Worm (Caenorhabditis elegans) whole organism, young adult: ENCODE measurements around the gene dmd-4.

Experiments
- B0035.1 ChIP-seq: sonication (generic microtip); optimal IDR thresholded peaks from 2 replicates; lab custom pipeline; 2016; ENCODE audit warnings: missing genetic modification characterization, mild to moderate bottlenecking, missing compliant biosample characterization, missing genotype, missing genetic modification reagents
- F10E7.11 ChIP-seq: sonication (generic microtip); optimal IDR thresholded peaks from 2 replicates; lab custom pipeline; 2017; ENCODE audit warnings: mild to moderate bottlenecking, missing genetic modification characterization, moderate library complexity, missing compliant biosample characterization
- F23B12.7 ChIP-seq: sonication (generic microtip); optimal IDR thresholded peaks from 2 replicates; lab custom pipeline; 2017; ENCODE audit warnings: missing genetic modification characterization, mild to moderate bottlenecking, missing compliant biosample characterization, antibody characterized with exemption, moderate library complexity; ENCODE audit not compliant: insufficient read depth
- F52B5.7 ChIP-seq: sonication (generic microtip); optimal IDR thresholded peaks from 2 replicates; lab custom pipeline; 2016; ENCODE audit warnings: mild to moderate bottlenecking, missing genetic modification characterization, missing compliant biosample characterization
- F57A8.1 ChIP-seq: fragments of 200-800 bp; sonication (Bioruptor generic); optimal IDR thresholded peaks from 2 replicates; lab custom pipeline; 2018; ENCODE audit warnings: mild to moderate bottlenecking, missing genetic modification characterization, moderate library complexity, missing compliant biosample characterization
- F57C9.4 ChIP-seq: sonication (generic microtip); optimal IDR thresholded peaks from 2 replicates; lab custom pipeline; 2017; ENCODE audit warnings: mild to moderate bottlenecking, missing genetic modification characterization, missing compliant biosample characterization
- K11D2.4 ChIP-seq: fragments of 200-800 bp; sonication (Bioruptor generic); IDR thresholded peaks from 2 replicates; pipeline ENCODE4 v1.3.6; 2022; ENCODE audit warnings: missing genetic modification reagents, missing genetic modification characterization, missing compliant biosample characterization
- T07F8.4 ChIP-seq: sonication (generic microtip); optimal IDR thresholded peaks from 2 replicates; lab custom pipeline; 2016; ENCODE audit warnings: mild to moderate bottlenecking, missing genetic modification characterization, moderate library complexity, missing compliant biosample characterization
- Y53F4B.3 ChIP-seq: fragments of 200-800 bp; sonication (Bioruptor generic); IDR thresholded peaks from 2 replicates; pipeline ENCODE4 v1.3.6; 2022; ENCODE audit warnings: missing genetic modification reagents, missing genetic modification characterization, missing compliant biosample characterization
- Y79H2A.3 ChIP-seq: fragments of 200-800 bp; sonication (Bioruptor generic); conservative IDR thresholded peaks from 2 replicates; pipeline ENCODE4 v1.3.6; 2022; ENCODE audit warnings: missing genetic modification reagents, missing genetic modification characterization, missing compliant biosample characterization
- attf-5 ChIP-seq: fragments of 200-800 bp; sonication (Bioruptor generic); optimal IDR thresholded peaks from 2 replicates; lab custom pipeline; 2018; ENCODE audit warnings: mild to moderate bottlenecking, missing genetic modification characterization, missing compliant biosample characterization
- attf-6 ChIP-seq: fragments of 200-800 bp; sonication (Bioruptor generic); IDR thresholded peaks from 2 replicates; pipeline ENCODE4 v1.3.6; 2022; ENCODE audit warnings: missing genetic modification reagents, missing genetic modification characterization, missing compliant biosample characterization
- ccch-3 ChIP-seq: fragments of 200-800 bp; sonication (Bioruptor generic); optimal IDR thresholded peaks from 2 replicates; lab custom pipeline; 2018; ENCODE audit warnings: mild to moderate bottlenecking, missing genetic modification characterization, missing compliant biosample characterization
- cebp-1 ChIP-seq, 2 experiments: fragments of 200-800 bp in 1 of 2; sonication (Bioruptor generic) in 1 of 2; sonication (generic microtip) in 1 of 2; IDR thresholded peaks in 1 of 2; optimal IDR thresholded peaks in 1 of 2; 2 replicates each; pipeline versions ENCODE4 v1.3.6 to Lab custom; 2017 to 2022; ENCODE audit warnings: missing compliant biosample characterization in 2 of 2, missing genetic modification characterization in 2 of 2, mild to moderate bottlenecking in 1 of 2, missing genetic modification reagents in 1 of 2, moderate library complexity in 1 of 2
- ceh-27 ChIP-seq: fragments of 200-800 bp; sonication (Bioruptor generic); optimal IDR thresholded peaks from 2 replicates; lab custom pipeline; 2018; ENCODE audit warnings: mild to moderate bottlenecking, missing genetic modification characterization, moderate library complexity, missing compliant biosample characterization
- ceh-91 ChIP-seq: fragments of 200-800 bp; sonication (Bioruptor generic); IDR thresholded peaks from 2 replicates; pipeline ENCODE4 v1.3.6; 2022; ENCODE audit warnings: missing genetic modification reagents, missing genetic modification characterization, missing compliant biosample characterization
- dpl-1 ChIP-seq: fragments of 150-350 bp; optimal IDR thresholded peaks from 2 replicates; lab custom pipeline; 2014; ENCODE audit warnings: missing biosample characterization, missing genetic modification reagents, missing genetic modification characterization
- egl-18 ChIP-seq: fragments of 200-800 bp; sonication (Bioruptor generic); IDR thresholded peaks from 2 replicates; pipeline ENCODE4 v1.3.6; 2022; ENCODE audit warnings: missing genetic modification reagents, missing genetic modification characterization, missing compliant biosample characterization
- ekl-4 ChIP-seq: fragments of 200-800 bp; sonication (Bioruptor generic); IDR thresholded peaks from 2 replicates; pipeline ENCODE4 v1.3.6; 2022; ENCODE audit warnings: missing genetic modification reagents, missing genetic modification characterization, missing compliant biosample characterization
- fkh-3 ChIP-seq: sonication (generic microtip); optimal IDR thresholded peaks from 2 replicates; lab custom pipeline; 2016; ENCODE audit warnings: mild to moderate bottlenecking, missing genetic modification characterization, missing compliant biosample characterization
- hmg-1.2 ChIP-seq: fragments of 200-800 bp; sonication (Bioruptor generic); IDR thresholded peaks from 2 replicates; pipeline ENCODE4 v1.3.6; 2022; ENCODE audit warnings: missing genetic modification reagents, missing genetic modification characterization, missing compliant biosample characterization
- hmg-20 ChIP-seq: fragments of 200-800 bp; sonication (Bioruptor generic); IDR thresholded peaks from 2 replicates; pipeline ENCODE4 v1.3.6; 2022; ENCODE audit warnings: missing genetic modification reagents, missing genetic modification characterization, missing compliant biosample characterization
- let-607 ChIP-seq, 2 experiments: fragments of 200-800 bp in 1 of 2; sonication (Bioruptor generic) in 1 of 2; sonication (generic microtip) in 1 of 2; optimal IDR thresholded peaks; 2 replicates each; lab custom pipeline; 2016 to 2018; ENCODE audit warnings: mild to moderate bottlenecking in 2 of 2, missing compliant biosample characterization in 2 of 2, missing genetic modification characterization in 2 of 2, moderate library complexity in 2 of 2, missing genotype in 1 of 2
- lin-54 ChIP-seq: fragments of 200-800 bp; sonication (Bioruptor generic); optimal IDR thresholded peaks from 2 replicates; lab custom pipeline; 2018; ENCODE audit warnings: mild to moderate bottlenecking, missing genetic modification characterization, missing compliant biosample characterization
- lsy-27 ChIP-seq: sonication (generic microtip); optimal IDR thresholded peaks from 2 replicates; lab custom pipeline; 2017; ENCODE audit warnings: missing genetic modification characterization, mild to moderate bottlenecking, missing compliant biosample characterization, antibody characterized with exemption, missing genotype, borderline replicate concordance; ENCODE audit not compliant: insufficient read depth
- madf-6 ChIP-seq: fragments of 200-800 bp; sonication (Bioruptor generic); IDR thresholded peaks from 2 replicates; pipeline ENCODE4 v1.3.6; 2022; ENCODE audit warnings: missing genetic modification reagents, missing genetic modification characterization, missing compliant biosample characterization
- madf-8 ChIP-seq: fragments of 200-800 bp; sonication (Bioruptor generic); conservative IDR thresholded peaks from 2 replicates; pipeline ENCODE4 v1.3.6; 2022; ENCODE audit warnings: missing genetic modification reagents, missing genetic modification characterization, missing compliant biosample characterization
- mcd-1 ChIP-seq: fragments of 200-800 bp; sonication (Bioruptor generic); IDR thresholded peaks from 2 replicates; pipeline ENCODE4 v1.3.6; 2022; ENCODE audit warnings: missing genetic modification reagents, missing genetic modification characterization, missing compliant biosample characterization
- mel-28 ChIP-seq: sonication (generic microtip); optimal IDR thresholded peaks from 2 replicates; lab custom pipeline; 2016; ENCODE audit warnings: borderline replicate concordance, mild to moderate bottlenecking, missing genetic modification characterization, missing compliant biosample characterization
- mes-4 ChIP-seq: sonication (generic microtip); optimal IDR thresholded peaks from 2 replicates; lab custom pipeline; 2016; ENCODE audit warnings: missing genotype, missing genetic modification characterization, missing compliant biosample characterization
- nfya-2 ChIP-seq: fragments of 200-800 bp; sonication (Bioruptor generic); IDR thresholded peaks from 2 replicates; pipeline ENCODE4 v1.3.6; 2022; ENCODE audit warnings: missing genetic modification reagents, missing genetic modification characterization, missing compliant biosample characterization
- nfyb-1 ChIP-seq: fragments of 200-800 bp; sonication (Bioruptor generic); IDR thresholded peaks from 2 replicates; pipeline ENCODE4 v1.3.6; 2022; ENCODE audit warnings: missing genetic modification reagents, missing genetic modification characterization, missing compliant biosample characterization
- nhr-80 ChIP-seq: sonication (generic microtip); optimal IDR thresholded peaks from 2 replicates; lab custom pipeline; 2016; ENCODE audit warnings: missing genetic modification characterization, missing compliant biosample characterization
- pbrm-1 ChIP-seq: fragments of 200-800 bp; sonication (Bioruptor generic); IDR thresholded peaks from 2 replicates; pipeline ENCODE4 v1.3.6; 2022; ENCODE audit warnings: missing genetic modification reagents, missing genetic modification characterization, missing compliant biosample characterization
- rec-8 ChIP-seq, 2 experiments: sonication (generic microtip); optimal IDR thresholded peaks; 2 replicates each; lab custom pipeline; 2016; ENCODE audit warnings: mild to moderate bottlenecking in 2 of 2, missing genetic modification characterization in 2 of 2, missing genetic modification reagents in 2 of 2, missing genotype in 2 of 2, missing biosample characterization in 1 of 2, missing compliant biosample characterization in 1 of 2, moderate library complexity in 1 of 2
- sea-2 ChIP-seq: fragments of 200-800 bp; sonication (Bioruptor generic); IDR thresholded peaks from 2 replicates; pipeline ENCODE4 v1.3.6; 2022; ENCODE audit warnings: missing genetic modification characterization, missing compliant biosample characterization
- snpc-1.1 ChIP-seq: sonication (generic microtip); optimal IDR thresholded peaks from 2 replicates; lab custom pipeline; 2017; ENCODE audit warnings: missing genetic modification characterization, mild to moderate bottlenecking, missing compliant biosample characterization, antibody characterized with exemption, moderate library complexity, missing genotype, missing genetic modification reagents; ENCODE audit not compliant: insufficient read depth
- snpc-4 ChIP-seq, 5 experiments: fragments of 150-350 bp in 1 of 5; sonication (generic microtip) in 4 of 5; optimal IDR thresholded peaks; 2 replicates each; lab custom pipeline; 2014 to 2018; ENCODE audit warnings: missing genetic modification characterization in 5 of 5, missing biosample characterization in 3 of 5, antibody characterized with exemption in 2 of 5, mild to moderate bottlenecking in 2 of 5, missing compliant biosample characterization in 2 of 5, missing genotype in 2 of 5, moderate library complexity in 2 of 5, missing genetic modification reagents in 1 of 5
- sptf-2 ChIP-seq: fragments of 200-800 bp; sonication (Bioruptor generic); optimal IDR thresholded peaks from 2 replicates; lab custom pipeline; 2018; ENCODE audit warnings: mild to moderate bottlenecking, missing genetic modification characterization, missing compliant biosample characterization
- tbp1 ChIP-seq: fragments of 200-800 bp; sonication (Bioruptor generic); optimal IDR thresholded peaks from 2 replicates; lab custom pipeline; 2018; ENCODE audit warnings: mild to moderate bottlenecking, missing genetic modification characterization, missing compliant biosample characterization
- tlf-1 ChIP-seq: fragments of 200-800 bp; sonication (Bioruptor generic); optimal IDR thresholded peaks from 2 replicates; lab custom pipeline; 2018; ENCODE audit warnings: mild to moderate bottlenecking, missing genetic modification characterization, missing compliant biosample characterization
- xnd-1 ChIP-seq: sonication (generic microtip); optimal IDR thresholded peaks from 2 replicates; lab custom pipeline; 2016; ENCODE audit warnings: missing genotype, missing genetic modification reagents, missing genetic modification characterization, missing compliant biosample characterization
- ztf-18 ChIP-seq: sonication (generic microtip); optimal IDR thresholded peaks from 2 replicates; lab custom pipeline; 2016; ENCODE audit warnings: missing genotype, mild to moderate bottlenecking, missing genetic modification characterization, missing compliant biosample characterization
- ztf-28 ChIP-seq: fragments of 200-800 bp; sonication (Bioruptor generic); IDR thresholded peaks from 2 replicates; pipeline ENCODE4 v1.3.6; 2022; ENCODE audit warnings: missing genetic modification reagents, missing genetic modification characterization, missing compliant biosample characterization

dmd-4 gene

DNA sequence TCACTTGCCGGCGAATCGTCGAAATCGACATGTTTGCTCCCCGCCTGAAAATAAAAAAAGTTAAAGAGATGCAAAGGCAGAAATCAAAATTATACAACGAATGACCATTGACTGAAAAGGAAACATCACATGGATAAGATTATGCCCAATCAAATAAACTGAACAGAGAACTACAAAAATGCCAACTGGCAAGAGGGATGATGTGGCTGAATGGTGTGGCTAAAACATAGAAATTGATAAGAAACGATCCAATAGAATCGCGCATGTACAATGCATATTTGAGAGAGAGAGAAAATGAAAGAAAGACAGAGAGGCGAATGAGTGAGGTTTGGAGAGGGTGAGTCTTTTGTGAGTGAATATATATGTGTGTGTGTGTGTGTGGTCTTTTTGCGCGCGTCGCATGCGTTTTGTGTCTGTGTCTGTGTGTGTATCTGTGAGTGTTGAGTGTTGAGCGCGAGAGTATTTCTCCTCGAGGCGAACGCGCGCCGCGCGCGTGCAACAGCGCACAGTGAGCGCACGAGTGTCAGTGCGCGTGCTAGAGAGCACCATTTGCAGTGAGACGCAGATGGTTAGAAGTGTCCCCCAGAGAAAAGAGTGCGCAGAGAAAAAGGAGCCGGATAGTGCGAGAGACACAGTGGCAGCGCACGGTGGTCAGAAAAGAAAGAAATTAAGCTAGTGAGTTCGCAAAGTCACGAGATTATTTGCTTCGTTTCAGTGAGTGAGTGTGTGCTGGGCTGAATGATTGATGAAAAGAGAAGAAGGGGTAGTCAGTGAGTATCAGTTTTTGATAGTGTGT lies 43.0 kb downstream of the dmd-4 start, which contains the start of gene epn-1:
epn-1 (minus strand) TSS at position 51 of the 796 bp plus-strand sequence.
- no peak for TF ChIP-seq Y53F4B.3 (GFP tag; lab: Robert Waterston, UW)
- TF ChIP-seq T07F8.4 (tag; lab: Kevin White, UChicago), result peak; percentile 68
- TF ChIP-seq attf-5 (GFP tag; lab: Kevin White, UChicago), result peak; percentile 99
- TF ChIP-seq let-607 (tag; optimal IDR thresholded peaks at IDR 0.05; lab: Kevin White, UChicago), result peak; percentile 86 to 96
- TF ChIP-seq madf-8 (GFP tag; lab: Robert Waterston, UW), result no peak
- TF ChIP-seq F10E7.11 (tag; lab: Kevin White, UChicago), result peak; percentile 51
- peak; percentile 95 for TF ChIP-seq hmg-1.2 (GFP tag; lab: Robert Waterston, UW)
- peak; percentile 97 for TF ChIP-seq ceh-27 (GFP tag; lab: Kevin White, UChicago)
- TF ChIP-seq mes-4 (tag; lab: Kevin White, UChicago), result no peak
- TF ChIP-seq hmg-20 (GFP tag; lab: Robert Waterston, UW), result no peak
- peak; percentile 56 for TF ChIP-seq F52B5.7 (tag; lab: Kevin White, UChicago)
- TF ChIP-seq sea-2 (GFP tag; lab: Robert Waterston, UW), result peak; percentile 92
- peak; percentile 88 for TF ChIP-seq mcd-1 (GFP tag; lab: Robert Waterston, UW)
- no peak for TF ChIP-seq mel-28 (tag; lab: Kevin White, UChicago)
- TF ChIP-seq snpc-1.1 (tag; lab: Kevin White, UChicago), result peak; percentile 11
- peak; percentile 30 for TF ChIP-seq fkh-3 (tag; lab: Kevin White, UChicago)
- TF ChIP-seq F23B12.7 (tag; lab: Kevin White, UChicago), result peak; percentile 34
- TF ChIP-seq ccch-3 (GFP tag; lab: Kevin White, UChicago), result no peak
- TF ChIP-seq lin-54 (GFP tag; lab: Kevin White, UChicago), result peak; percentile 75
- no peak for TF ChIP-seq xnd-1 (tag; lab: Kevin White, UChicago)
- peak; percentile 95 for TF ChIP-seq ekl-4 (GFP tag; lab: Robert Waterston, UW)
- 0 out of 2 replicates have a peak, but pooled peaks have one; percentile 21 for TF ChIP-seq madf-6 (GFP tag; lab: Robert Waterston, UW)
- peak; percentile 84 for TF ChIP-seq B0035.1 (tag; lab: Kevin White, UChicago)
- TF ChIP-seq ceh-91 (GFP tag; lab: Robert Waterston, UW), result 0 out of 2 replicates have a peak, but pooled peaks have one; percentile 10
- TF ChIP-seq K11D2.4 (GFP tag; lab: Robert Waterston, UW), result peak; percentile 96
- TF ChIP-seq lsy-27 (tag; lab: Kevin White, UChicago), result peak; percentile 67
- no peak for TF ChIP-seq F57A8.1 (GFP tag; lab: Kevin White, UChicago)
- TF ChIP-seq tlf-1 (GFP tag; lab: Kevin White, UChicago), result peak; percentile 92
- peak; percentile 96 for TF ChIP-seq nfyb-1 (GFP tag; lab: Robert Waterston, UW)
- TF ChIP-seq tbp1, result peak; percentile 73
- TF ChIP-seq egl-18 (GFP tag; lab: Robert Waterston, UW), result peak; percentile 92
- no peak for TF ChIP-seq ztf-28 (GFP tag; lab: Robert Waterston, UW)
- no peak for TF ChIP-seq dpl-1 (GFP tag; lab: Kevin White, UChicago)
- TF ChIP-seq Y79H2A.3, result peak; percentile 59; the same call in 1 of the 2 replicates
- TF ChIP-seq F57C9.4 (tag; lab: Kevin White, UChicago), result no peak
- peak; percentile 56 for TF ChIP-seq sptf-2 (GFP tag; lab: Kevin White, UChicago)
- no peak for TF ChIP-seq attf-6
- peak; percentile 99 for TF ChIP-seq nhr-80
- TF ChIP-seq snpc-4 (GFP tag; optimal IDR thresholded peaks at IDR 0.05; lab: Kevin White, UChicago), result peak; percentile 63
- TF ChIP-seq snpc-4 (tag; optimal IDR thresholded peaks at IDR 0.05; lab: Kevin White, UChicago), result peak in 3 of 4 experiments; percentile 80 to 89 (median 87)
- no peak for TF ChIP-seq rec-8 (tag; optimal IDR thresholded peaks at IDR 0.05; lab: Kevin White, UChicago)
- peak; percentile 95 for TF ChIP-seq pbrm-1
- peak; percentile 73 for TF ChIP-seq cebp-1 (GFP tag; IDR thresholded peaks at IDR 0.05; lab: Robert Waterston, UW)
- peak; percentile 97 for TF ChIP-seq cebp-1 (tag; optimal IDR thresholded peaks at IDR 0.05; lab: Kevin White, UChicago)
- no peak for TF ChIP-seq nfya-2 (GFP tag; lab: Robert Waterston, UW)
- peak; percentile 81 for TF ChIP-seq ztf-18
